Fruit fly (Drosophila melanogaster) whole organism, embryonic: ENCODE measurements around the gene Cby.
A peak's percentile ranks its signal among the peaks of the same experiment; 100 is the strongest.

Source experiments
- ATbp ChIP-seq: fragments of 200-800 bp; sonication (Bioruptor generic); optimal IDR thresholded peaks from 2 replicates; lab custom pipeline; 2017; ENCODE audit warnings: missing biosample characterization, mild to moderate bottlenecking, missing genetic modification characterization, missing genetic modification reagents
- BEAF-32 ChIP-seq: fragments of 200-800 bp; sonication (Bioruptor generic); optimal IDR thresholded peaks from 3 replicates; lab custom pipeline; 2017; ENCODE audit warnings: missing biosample characterization, missing genetic modification characterization, mild to moderate bottlenecking, moderate library complexity, missing genetic modification reagents
- BtbVII ChIP-seq: fragments of 200-800 bp; sonication (Bioruptor generic); optimal IDR thresholded peaks from 3 replicates; lab custom pipeline; 2017; ENCODE audit warnings: missing biosample characterization, mild to moderate bottlenecking, missing genetic modification characterization
- CG10147 ChIP-seq: fragments of 200-800 bp; sonication (Bioruptor generic); optimal IDR thresholded peaks from 2 replicates; lab custom pipeline; 2019; ENCODE audit warnings: missing biosample characterization, mild to moderate bottlenecking, missing genetic modification characterization, moderate library complexity
- CG10267 ChIP-seq: fragments of 200-800 bp; sonication (Bioruptor generic); optimal IDR thresholded peaks from 2 replicates; lab custom pipeline; 2018; ENCODE audit warnings: missing biosample characterization, mild to moderate bottlenecking, missing genetic modification characterization, moderate library complexity
- CG10654 ChIP-seq: fragments of 200-800 bp; sonication (Bioruptor generic); optimal IDR thresholded peaks from 2 replicates; lab custom pipeline; 2016; ENCODE audit warnings: missing biosample characterization, missing genetic modification characterization
- CG11085 ChIP-seq: fragments of 200-800 bp; sonication (Bioruptor generic); IDR thresholded peaks from 2 replicates; pipeline ENCODE4 v1.3.6; 2022; ENCODE audit warnings: missing biosample characterization, missing genetic modification characterization
- CG11723 ChIP-seq: fragments of 200-800 bp; sonication (Bioruptor generic); optimal IDR thresholded peaks from 2 replicates; lab custom pipeline; 2017; ENCODE audit warnings: missing biosample characterization, mild to moderate bottlenecking, missing genetic modification characterization
- CG13775 ChIP-seq: fragments of 200-800 bp; sonication (Bioruptor generic); optimal IDR thresholded peaks from 3 replicates; lab custom pipeline; 2017; ENCODE audit warnings: missing biosample characterization, mild to moderate bottlenecking, missing genetic modification characterization
- CG13894 ChIP-seq: fragments of 200-800 bp; sonication (Bioruptor generic); optimal IDR thresholded peaks from 3 replicates; lab custom pipeline; 2018; ENCODE audit warnings: missing biosample characterization, mild to moderate bottlenecking, missing genetic modification characterization, moderate library complexity
- CG14441 ChIP-seq: fragments of 200-800 bp; sonication (Bioruptor generic); IDR thresholded peaks from 2 replicates; pipeline ENCODE4 v1.3.6; 2022; ENCODE audit warnings: missing biosample characterization, missing genetic modification characterization
- CG16815 ChIP-seq: fragments of 200-800 bp; sonication (Bioruptor generic); optimal IDR thresholded peaks from 3 replicates; lab custom pipeline; 2017; ENCODE audit warnings: missing biosample characterization, mild to moderate bottlenecking, missing genetic modification characterization
- CG17802 ChIP-seq: fragments of 200-800 bp; sonication (Bioruptor generic); optimal IDR thresholded peaks from 2 replicates; lab custom pipeline; 2018; ENCODE audit warnings: missing biosample characterization, mild to moderate bottlenecking, missing genetic modification characterization, moderate library complexity
- CG30431 ChIP-seq: fragments of 200-800 bp; sonication (Bioruptor generic); optimal IDR thresholded peaks from 2 replicates; lab custom pipeline; 2017; ENCODE audit warnings: missing biosample characterization, missing genetic modification characterization
- CG32767 ChIP-seq: fragments of 200-800 bp; sonication (Bioruptor generic); IDR thresholded peaks from 2 replicates; pipeline ENCODE4 v1.3.6; 2022; ENCODE audit warnings: missing biosample characterization, missing genetic modification characterization
- CG4404 ChIP-seq: fragments of 200-800 bp; sonication (Bioruptor generic); IDR thresholded peaks from 2 replicates; pipeline ENCODE4 v1.3.6; 2022; ENCODE audit warnings: missing biosample characterization, missing genetic modification characterization
- CG4424 ChIP-seq: fragments of 200-800 bp; sonication (Bioruptor generic); optimal IDR thresholded peaks from 3 replicates; lab custom pipeline; 2016; ENCODE audit warnings: missing biosample characterization, missing genetic modification characterization
- CG4707 ChIP-seq: fragments of 200-800 bp; sonication (Bioruptor generic); optimal IDR thresholded peaks from 2 replicates; lab custom pipeline; 2018; ENCODE audit warnings: missing biosample characterization, mild to moderate bottlenecking, missing genetic modification characterization, moderate library complexity
- CG5180 ChIP-seq: fragments of 200-800 bp; sonication (Bioruptor generic); optimal IDR thresholded peaks from 3 replicates; lab custom pipeline; 2017; ENCODE audit warnings: missing biosample characterization, missing genetic modification characterization, mild to moderate bottlenecking, moderate library complexity, missing genetic modification reagents
- CG6175 ChIP-seq: fragments of 200-800 bp; sonication (Bioruptor generic); IDR thresholded peaks from 3 replicates; pipeline ENCODE4 v1.3.6; 2022; ENCODE audit warnings: missing biosample characterization, missing genetic modification characterization
- CG6689 ChIP-seq: fragments of 200-800 bp; sonication (Bioruptor generic); IDR thresholded peaks from 2 replicates; pipeline ENCODE4 v1.3.6; 2022; ENCODE audit warnings: missing biosample characterization, missing genetic modification characterization
- CG7556 ChIP-seq: fragments of 200-800 bp; sonication (Bioruptor generic); optimal IDR thresholded peaks from 2 replicates; lab custom pipeline; 2017; ENCODE audit warnings: missing biosample characterization, mild to moderate bottlenecking, missing genetic modification characterization
- CG7928 ChIP-seq: fragments of 200-800 bp; sonication (Bioruptor generic); optimal IDR thresholded peaks from 2 replicates; lab custom pipeline; 2017; ENCODE audit warnings: missing biosample characterization, mild to moderate bottlenecking, missing genetic modification characterization
- CG8281 ChIP-seq: fragments of 200-800 bp; sonication (Bioruptor generic); optimal IDR thresholded peaks from 2 replicates; lab custom pipeline; 2018; ENCODE audit warnings: missing biosample characterization, mild to moderate bottlenecking, missing genetic modification characterization, moderate library complexity
- CG9932 ChIP-seq: fragments of 200-800 bp; sonication (Bioruptor generic); IDR thresholded peaks from 2 replicates; pipeline ENCODE4 v1.3.6; 2022; ENCODE audit warnings: missing biosample characterization, missing genetic modification characterization
- CTCF ChIP-seq: fragments of 200-800 bp; sonication (Bioruptor generic); optimal IDR thresholded peaks from 2 replicates; lab custom pipeline; 2017; ENCODE audit warnings: missing biosample characterization, mild to moderate bottlenecking, missing genetic modification characterization, moderate library complexity
- Camta ChIP-seq: fragments of 200-800 bp; sonication (Bioruptor generic); optimal IDR thresholded peaks from 2 replicates; lab custom pipeline; 2016; ENCODE audit warnings: missing biosample characterization, missing genetic modification characterization
- Deaf1 ChIP-seq: fragments of 200-800 bp; optimal IDR thresholded peaks from 3 replicates; lab custom pipeline; 2019; ENCODE audit warnings: missing biosample characterization, mild to moderate bottlenecking, missing genetic modification characterization, moderate library complexity
- Dek ChIP-seq: fragments of 200-800 bp; sonication (Bioruptor generic); optimal IDR thresholded peaks from 3 replicates; lab custom pipeline; 2019; ENCODE audit warnings: missing biosample characterization, mild to moderate bottlenecking, missing genetic modification characterization, moderate library complexity
- Ets65A ChIP-seq: fragments of 200-800 bp; sonication (Bioruptor generic); peaks from one replicate; lab custom pipeline; 2016; ENCODE audit warnings: missing biosample characterization, missing genetic modification characterization
- Fer1 ChIP-seq: fragments of 200-800 bp; sonication (Bioruptor generic); optimal IDR thresholded peaks from 2 replicates; lab custom pipeline; 2017; ENCODE audit warnings: missing biosample characterization, mild to moderate bottlenecking, missing genetic modification characterization
- Hand ChIP-seq: fragments of 200-800 bp; sonication (Bioruptor generic); optimal IDR thresholded peaks from 2 replicates; lab custom pipeline; 2017; ENCODE audit warnings: mild to moderate bottlenecking, missing biosample characterization, missing genetic modification reagents, missing genetic modification characterization
- Hmr ChIP-seq: fragments of 200-800 bp; sonication (Bioruptor generic); optimal IDR thresholded peaks from 3 replicates; lab custom pipeline; 2017; ENCODE audit warnings: mild to moderate bottlenecking, missing biosample characterization, missing genetic modification reagents, missing genetic modification characterization
- Hr39 ChIP-seq: fragments of >200 bp; optimal IDR thresholded peaks from 2 replicates; lab custom pipeline; 2017
- NFAT ChIP-seq: fragments of 200-800 bp; sonication (Bioruptor generic); IDR thresholded peaks from 2 replicates; pipeline ENCODE4 v1.3.6; 2022; ENCODE audit warnings: missing biosample characterization, missing genetic modification characterization
- Rfx ChIP-seq: fragments of 200-800 bp; sonication (Bioruptor generic); IDR thresholded peaks from 2 replicates; pipeline ENCODE4 v1.3.6; 2022; ENCODE audit warnings: missing biosample characterization, missing genetic modification characterization
- Sin3A ChIP-seq: fragments of >200 bp; optimal IDR thresholded peaks from 2 replicates; lab custom pipeline; 2018
- Taf1 ChIP-seq: fragments of 200-800 bp; sonication (Bioruptor generic); IDR thresholded peaks from 2 replicates; pipeline ENCODE4 v1.3.6; 2022; ENCODE audit warnings: missing biosample characterization, missing genetic modification characterization
- ap ChIP-seq: fragments of 200-800 bp; sonication (Bioruptor generic); IDR thresholded peaks from 2 replicates; pipeline ENCODE4 v1.3.6; 2022; ENCODE audit warnings: missing biosample characterization, missing genetic modification characterization
- croc ChIP-seq: fragments of 200-800 bp; sonication (Bioruptor generic); conservative IDR thresholded peaks from 3 replicates; pipeline ENCODE4 v1.3.6; 2022; ENCODE audit warnings: missing biosample characterization, missing genetic modification characterization
- eyg ChIP-seq: fragments of 200-800 bp; sonication (Bioruptor generic); optimal IDR thresholded peaks from 3 replicates; lab custom pipeline; 2016; ENCODE audit warnings: missing biosample characterization, missing genetic modification characterization
- hkb ChIP-seq, 2 experiments: fragments of 200-800 bp in 1 of 2; fragments of >200 bp in 1 of 2; sonication (Bioruptor generic) in 1 of 2; IDR thresholded peaks in 1 of 2; optimal IDR thresholded peaks in 1 of 2; 2 replicates each; pipeline versions ENCODE4 v1.3.6 to Lab custom; 2017 to 2022; ENCODE audit warnings: missing biosample characterization in 1 of 2, missing genetic modification characterization in 1 of 2
- ken ChIP-seq: fragments of 200-800 bp; sonication (Bioruptor generic); IDR thresholded peaks from 3 replicates; pipeline ENCODE4 v1.3.6; 2022; ENCODE audit warnings: missing biosample characterization, missing genetic modification characterization
- otp ChIP-seq: fragments of 200-800 bp; sonication (Bioruptor generic); IDR thresholded peaks from 3 replicates; pipeline ENCODE4, ENCODE4 v1.3.6; 2022; ENCODE audit warnings: missing biosample characterization, missing genetic modification characterization
- row ChIP-seq: fragments of 200-800 bp; sonication (Bioruptor generic); IDR thresholded peaks from 3 replicates; pipeline ENCODE4 v1.3.6; 2022; ENCODE audit warnings: missing biosample characterization, missing genetic modification characterization
- run ChIP-seq: fragments of 200-800 bp; sonication (Bioruptor generic); optimal IDR thresholded peaks from 3 replicates; lab custom pipeline; 2018; ENCODE audit warnings: missing biosample characterization, mild to moderate bottlenecking, missing genetic modification characterization
- sens ChIP-seq: fragments of 200-800 bp; sonication (Bioruptor generic); peaks from one replicate; lab custom pipeline; 2016; ENCODE audit warnings: missing biosample characterization, missing genetic modification characterization
- sr ChIP-seq: fragments of 200-800 bp; sonication (Bioruptor generic); IDR thresholded peaks from 3 replicates; pipeline ENCODE4 v1.3.6; 2022; ENCODE audit warnings: missing biosample characterization, missing genetic modification characterization
- tap ChIP-seq: fragments of 200-800 bp; optimal IDR thresholded peaks from 3 replicates; lab custom pipeline; 2019; ENCODE audit warnings: missing biosample characterization, mild to moderate bottlenecking, missing genetic modification characterization, moderate library complexity
- tin ChIP-seq: fragments of 200-800 bp; sonication (Bioruptor generic); optimal IDR thresholded peaks from 3 replicates; lab custom pipeline; 2016; ENCODE audit warnings: missing biosample characterization, missing genetic modification characterization
- unc-4 ChIP-seq: fragments of 200-800 bp; sonication (Bioruptor generic); IDR thresholded peaks from 2 replicates; pipeline ENCODE4 v1.3.6; 2022; ENCODE audit warnings: missing biosample characterization, missing genetic modification characterization; ENCODE audit not compliant: partially characterized antibody

Cby gene

DNA sequence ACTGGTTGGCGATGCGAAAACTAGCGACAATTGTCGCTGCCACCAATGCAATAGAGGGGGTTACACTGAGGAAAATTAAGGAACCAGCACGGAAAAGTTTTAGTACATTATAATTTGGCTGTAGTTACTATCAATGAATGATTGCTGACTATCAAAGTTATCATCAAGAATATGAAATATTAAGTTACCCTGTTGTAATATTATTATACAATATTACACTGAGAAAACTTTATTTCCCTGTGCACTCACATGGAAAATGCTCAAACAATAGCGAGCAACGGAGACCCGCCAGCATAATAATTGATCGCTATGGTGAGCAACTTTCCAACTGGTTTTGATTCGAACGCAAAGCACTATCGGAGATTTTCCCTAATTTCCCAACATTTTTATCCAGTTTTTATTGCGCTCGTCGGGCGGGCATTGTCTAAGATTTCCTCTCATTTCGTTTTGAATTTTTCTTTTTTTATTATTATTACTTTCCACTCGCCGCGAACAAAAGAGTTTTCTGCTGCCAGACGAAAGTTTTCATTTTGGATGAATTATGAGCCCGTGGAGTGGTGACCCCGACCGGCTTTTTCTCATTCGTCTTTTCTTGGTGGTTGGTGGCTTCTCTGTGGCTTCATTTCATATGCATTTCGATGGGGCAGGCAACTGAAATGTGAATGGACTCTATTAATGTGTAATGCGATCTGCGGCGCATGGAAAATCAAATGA is 5.5 kb upstream of the Cby start (continued):
- no peak for TF ChIP-seq eyg (GFP tag; lab: Kevin White, UChicago)
- peak; percentile 52 for TF ChIP-seq CG13775 (GFP tag; lab: Kevin White, UChicago)
- peak; percentile 90 for TF ChIP-seq CG7556 (GFP tag; lab: Kevin White, UChicago)
- TF ChIP-seq Hr39 (lab: Kevin White, UChicago): no peak
- no peak for TF ChIP-seq CG8281 (tag; lab: Kevin White, UChicago)
- TF ChIP-seq CG10147: peak; percentile 60
- TF ChIP-seq Hand: peak; percentile 25
- TF ChIP-seq tin (GFP tag; lab: Kevin White, UChicago): peak; percentile 59
- TF ChIP-seq run (tag; lab: Kevin White, UChicago): peak; percentile 83
- TF ChIP-seq Hmr (GFP tag; lab: Kevin White, UChicago): peak; percentile 54
- peak; percentile 65 for TF ChIP-seq CG32767 (GFP tag; lab: Robert Waterston, UW)
- TF ChIP-seq Taf1 (GFP tag; lab: Robert Waterston, UW): no peak
- peak; percentile 31 for TF ChIP-seq Fer1 (GFP tag; lab: Kevin White, UChicago)
- peak; percentile 44 for TF ChIP-seq CG10654 (GFP tag; lab: Kevin White, UChicago)
- TF ChIP-seq Rfx (GFP tag; lab: Robert Waterston, UW): no peak
- peak; percentile 63 for TF ChIP-seq Dek (tag; lab: Kevin White, UChicago)
- TF ChIP-seq row (GFP tag; lab: Robert Waterston, UW): peak; percentile 79
- peak; percentile 96 for TF ChIP-seq ATbp (GFP tag; lab: Kevin White, UChicago)
- peak; percentile 56 for TF ChIP-seq CG10267 (tag; lab: Kevin White, UChicago)
- TF ChIP-seq Sin3A (lab: Kevin White, UChicago): no peak
- TF ChIP-seq CG4404 (GFP tag; lab: Robert Waterston, UW): peak; percentile 32; the same call in 1 of the 2 replicates
- TF ChIP-seq CG13894 (tag; lab: Kevin White, UChicago): no peak
- peak; percentile 79 for TF ChIP-seq CG11723 (GFP tag; lab: Kevin White, UChicago)
- TF ChIP-seq ap (GFP tag; lab: Robert Waterston, UW): peak; percentile 69
- peak; percentile 57 for TF ChIP-seq CG30431 (GFP tag; lab: Kevin White, UChicago)
- TF ChIP-seq CG4424 (GFP tag; lab: Kevin White, UChicago): peak; percentile 64
- peak; percentile 59 for TF ChIP-seq Camta (GFP tag; lab: Kevin White, UChicago)
- peak; percentile 79; the same call in 2 of the 3 replicates for TF ChIP-seq croc (GFP tag; lab: Robert Waterston, UW)
- TF ChIP-seq tap (tag; lab: Kevin White, UChicago): peak; percentile 56
- TF ChIP-seq CG6689 (GFP tag; lab: Robert Waterston, UW): peak; percentile 65
- peak; percentile 45 for TF ChIP-seq CG14441 (GFP tag; lab: Robert Waterston, UW)
- TF ChIP-seq CTCF (GFP tag; lab: Kevin White, UChicago): peak; percentile 19
- TF ChIP-seq BtbVII (GFP tag; lab: Kevin White, UChicago): no peak
- no peak for TF ChIP-seq CG9932 (GFP tag; lab: Robert Waterston, UW)
- no peak for TF ChIP-seq CG11085 (GFP tag; lab: Robert Waterston, UW)
- TF ChIP-seq ken (GFP tag; lab: Robert Waterston, UW): peak; percentile 86
- no peak for TF ChIP-seq unc-4 (GFP tag; lab: Robert Waterston, UW)
- peak; percentile 15 for TF ChIP-seq Deaf1 (tag; lab: Kevin White, UChicago)
- peak; percentile 60 for TF ChIP-seq CG5180 (GFP tag; lab: Kevin White, UChicago)
- TF ChIP-seq hkb (optimal IDR thresholded peaks at IDR 0.05; lab: Kevin White, UChicago): no peak
- peak; percentile 86 for TF ChIP-seq hkb (GFP tag; IDR thresholded peaks at IDR 0.05; lab: Robert Waterston, UW)
- peak; percentile 34 for TF ChIP-seq CG17802
- no peak for TF ChIP-seq CG6175
- TF ChIP-seq CG16815 (GFP tag; lab: Kevin White, UChicago): peak; percentile 36
- no peak for TF ChIP-seq CG7928 (GFP tag; lab: Kevin White, UChicago)
- peak; percentile 95 for TF ChIP-seq sens (GFP tag; lab: Kevin White, UChicago)
- 0 out of 3 replicates have a peak, but pooled peaks have one; percentile 33 for TF ChIP-seq sr (GFP tag; lab: Robert Waterston, UW)
- TF ChIP-seq CG4707 (GFP tag; lab: Kevin White, UChicago): peak; percentile 82
- no peak for TF ChIP-seq BEAF-32 (GFP tag; lab: Kevin White, UChicago)
- peak; percentile 86 for TF ChIP-seq Ets65A (GFP tag; lab: Kevin White, UChicago)
- peak; percentile 75; the same call in 2 of the 3 replicates for TF ChIP-seq otp
- TF ChIP-seq NFAT (GFP tag; lab: Robert Waterston, UW): no peak
